Fruit fly (Drosophila melanogaster): Measurements from ENCODE around the gene CG34273.
A peak's percentile ranks its signal among the peaks of the same experiment; 100 is the strongest.

CG34273 gene

dm6 chr3R:14558383-14558883 is 41.6 kb downstream of the CG34273 start (continued):
- TF ChIP-seq sd (tag; optimal IDR thresholded peaks at IDR 0.05) (no peak), cwo (GFP tag; optimal IDR thresholded peaks at IDR 0.05) (peak; percentile 2), CG6683 (GFP tag; optimal IDR thresholded peaks at IDR 0.05) (peak; percentile 92), cato (GFP tag; optimal IDR thresholded peaks at IDR 0.05; ENCODE audit: borderline replicate concordance) (peak; percentile 81), btn (GFP tag; optimal IDR thresholded peaks at IDR 0.05) (peak; percentile 88), Dfd (GFP tag; optimal IDR thresholded peaks at IDR 0.05) (no peak), CG9932 (GFP tag; IDR thresholded peaks at IDR 0.05) (peak; percentile 81), salm (tag; optimal IDR thresholded peaks at IDR 0.05) (peak; percentile 91), Aef1 (GFP tag; IDR thresholded peaks at IDR 0.05) (peak; percentile 82), CG6272 (GFP tag; IDR thresholded peaks at IDR 0.05) (peak; percentile 67), zen (tag; optimal IDR thresholded peaks at IDR 0.05) (no peak), ken (GFP tag; IDR thresholded peaks at IDR 0.05) (peak; percentile 90), pho (GFP tag; optimal IDR thresholded peaks at IDR 0.05) (peak; percentile 93), Abd-B (GFP tag; optimal IDR thresholded peaks at IDR 0.05) (peak; percentile 88), CG8924 (tag; optimal IDR thresholded peaks at IDR 0.05) (peak; percentile 94), bsh (GFP tag; optimal IDR thresholded peaks at IDR 0.05) (peak in 1 of 2 experiments; percentile 85), so (GFP tag; IDR thresholded peaks at IDR 0.05) (peak; percentile 87; the same call in 1 of the 3 replicates), chm (GFP tag; IDR thresholded peaks at IDR 0.05) (no peak), zfh2 (GFP tag; optimal IDR thresholded peaks at IDR 0.05) (peak; percentile 86), Lim3 (GFP tag; IDR thresholded peaks at IDR 0.05) (peak; percentile 64), nau (GFP tag; optimal IDR thresholded peaks at IDR 0.05) (peak; percentile 93), CG13296 (GFP tag; optimal IDR thresholded peaks at IDR 0.05) (peak; percentile 95), mld (GFP tag; IDR thresholded peaks at IDR 0.05; ENCODE audit: partially characterized antibody) (no peak), Rfx (GFP tag; IDR thresholded peaks at IDR 0.05) (peak; percentile 87), Poxn (GFP tag; IDR thresholded peaks at IDR 0.05) (peak; percentile 60; the same call in 1 of the 2 replicates), Spps (tag; optimal IDR thresholded peaks at IDR 0.05) (no peak), CG18262 (tag; optimal IDR thresholded peaks at IDR 0.05) (peak; percentile 91), CG2712 (tag; optimal IDR thresholded peaks at IDR 0.05) (peak; percentile 92), hth (optimal IDR thresholded peaks at IDR 0.05) (no peak), Vsx1 (GFP tag; optimal IDR thresholded peaks at IDR 0.05) (peak; percentile 86), CG7556 (GFP tag; optimal IDR thresholded peaks at IDR 0.05) (peak; percentile 97), ro (GFP tag; IDR thresholded peaks at IDR 0.05) (peak; percentile 54; the same call in 1 of the 2 replicates), dysf (GFP tag; IDR thresholded peaks at IDR 0.05) (peak; percentile 92), chn (GFP tag; optimal IDR thresholded peaks at IDR 0.05) (peak; percentile 83), CG34422 (GFP tag; IDR thresholded peaks at IDR 0.05) (peak; percentile 80), gro (GFP tag; optimal IDR thresholded peaks at IDR 0.05) (peak; percentile 91), CG3995 (GFP tag; optimal IDR thresholded peaks at IDR 0.05) (peak; percentile 67), Scr (GFP tag; IDR thresholded peaks at IDR 0.05; ENCODE audit: partially characterized antibody) (no peak), ac (GFP tag; optimal IDR thresholded peaks at IDR 0.05) (peak; percentile 14), CG8765 (GFP tag; IDR thresholded peaks at IDR 0.05) (peak; percentile 52; the same call in 1 of the 2 replicates), CG6765 (GFP tag; optimal IDR thresholded peaks at IDR 0.05) (peak; percentile 88), B-H1 (GFP tag; IDR thresholded peaks at IDR 0.05) (peak; percentile 83), HmgD (GFP tag; optimal IDR thresholded peaks at IDR 0.05) (peak; percentile 64), mam (GFP tag; optimal IDR thresholded peaks at IDR 0.05) (peak; percentile 93), peb (GFP tag; IDR thresholded peaks at IDR 0.05) (peak; percentile 73; the same call in 1 of the 2 replicates), Deaf1 (tag; optimal IDR thresholded peaks at IDR 0.05) (peak; percentile 73), CG3065 (GFP tag; optimal IDR thresholded peaks at IDR 0.05) (peak; percentile 27), toy (GFP tag; IDR thresholded peaks at IDR 0.05) (no peak), Nf-YA (GFP tag; IDR thresholded peaks at IDR 0.05) (peak; percentile 80), CG4282 (GFP tag; optimal IDR thresholded peaks at IDR 0.05) (peak; percentile 67), Ada2b (GFP tag; IDR thresholded peaks at IDR 0.05) (peak; percentile 88)
